Fruit fly (Drosophila melanogaster) whole organism, pupa: ENCODE measurements around the gene CG9922.

Experiments used
- CG12605 ChIP-seq: fragments of 200-800 bp; sonication (Bioruptor generic); IDR thresholded peaks from 2 replicates; pipeline ENCODE4 v1.3.6; 2022; ENCODE audit warnings: missing biosample characterization, missing genetic modification characterization
- CG13204 ChIP-seq: fragments of 200-800 bp; sonication (Bioruptor generic); optimal IDR thresholded peaks from 2 replicates; lab custom pipeline; 2018; ENCODE audit warnings: missing biosample characterization, mild to moderate bottlenecking, missing genetic modification characterization, moderate library complexity
- CG14655 ChIP-seq: fragments of 200-800 bp; sonication (Bioruptor generic); optimal IDR thresholded peaks from 3 replicates; lab custom pipeline; 2017; ENCODE audit warnings: mild to moderate bottlenecking, missing biosample characterization, missing genetic modification reagents, missing genetic modification characterization
- CG17806 ChIP-seq: fragments of 200-800 bp; sonication (Bioruptor generic); optimal IDR thresholded peaks from 2 replicates; lab custom pipeline; 2018; ENCODE audit warnings: missing biosample characterization, mild to moderate bottlenecking, missing genetic modification characterization, moderate library complexity
- CG34367 ChIP-seq: fragments of 200-800 bp; sonication (Bioruptor generic); optimal IDR thresholded peaks from 2 replicates; lab custom pipeline; 2018; ENCODE audit warnings: missing biosample characterization, mild to moderate bottlenecking, missing genetic modification characterization
- CG9948 ChIP-seq: fragments of 200-800 bp; sonication (Bioruptor generic); optimal IDR thresholded peaks from 2 replicates; lab custom pipeline; 2018; ENCODE audit warnings: missing biosample characterization, mild to moderate bottlenecking, missing genetic modification characterization, moderate library complexity
- D1 ChIP-seq: fragments of 200-800 bp; sonication (Bioruptor generic); optimal IDR thresholded peaks from 2 replicates; lab custom pipeline; 2018; ENCODE audit warnings: missing biosample characterization, mild to moderate bottlenecking, missing genetic modification characterization, moderate library complexity
- EcR ChIP-seq: fragments of 200-800 bp; sonication (Bioruptor generic); optimal IDR thresholded peaks from 3 replicates; lab custom pipeline; 2019; ENCODE audit warnings: missing biosample characterization, missing genetic modification characterization, mild to moderate bottlenecking, moderate library complexity, missing genetic modification reagents
- Ets98B ChIP-seq: fragments of 200-800 bp; sonication (Bioruptor generic); IDR thresholded peaks from 2 replicates; pipeline ENCODE4 v1.3.6; 2022; ENCODE audit warnings: missing biosample characterization, missing genetic modification characterization
- Pif1A ChIP-seq: fragments of 200-800 bp; sonication (Bioruptor generic); optimal IDR thresholded peaks from 3 replicates; lab custom pipeline; 2016; ENCODE audit warnings: missing biosample characterization, missing genetic modification characterization
- Pif1B ChIP-seq: fragments of 200-800 bp; sonication (Bioruptor generic); optimal IDR thresholded peaks from 3 replicates; lab custom pipeline; 2016; ENCODE audit warnings: missing biosample characterization, missing genetic modification characterization
- Snoo ChIP-seq: fragments of 200-800 bp; sonication (Bioruptor generic); optimal IDR thresholded peaks from 3 replicates; lab custom pipeline; 2017; ENCODE audit warnings: missing biosample characterization, mild to moderate bottlenecking, missing genetic modification characterization, inconsistent platforms
- fd96Ca ChIP-seq: fragments of 200-800 bp; sonication (Bioruptor generic); IDR thresholded peaks from 3 replicates; pipeline ENCODE4 v1.3.6; 2022; ENCODE audit warnings: missing biosample characterization, missing genetic modification characterization
- rn ChIP-seq: fragments of 200-800 bp; sonication (Bioruptor generic); IDR thresholded peaks from 2 replicates; pipeline ENCODE4 v1.3.6; 2022; ENCODE audit warnings: missing biosample characterization, missing genetic modification characterization

- no peak for TF ChIP-seq CG9948 (tag; lab: Kevin White, UChicago)
- no peak for TF ChIP-seq CG13204
- TF ChIP-seq Pif1B (GFP tag; lab: Kevin White, UChicago): no peak
- TF ChIP-seq Pif1A (GFP tag; lab: Kevin White, UChicago): no peak
- TF ChIP-seq Ets98B (GFP tag; lab: Robert Waterston, UW): no peak; the same call in 1 of the 2 replicates
- TF ChIP-seq CG34367: no peak
- no peak for TF ChIP-seq CG17806 (tag; lab: Kevin White, UChicago)
- no peak for TF ChIP-seq fd96Ca (GFP tag; lab: Robert Waterston, UW)
- no peak for TF ChIP-seq CG12605 (GFP tag; lab: Robert Waterston, UW)
- TF ChIP-seq Snoo (tag; lab: Kevin White, UChicago): no peak
- no peak for TF ChIP-seq D1 (tag; lab: Kevin White, UChicago)
- no peak for TF ChIP-seq rn (GFP tag; lab: Robert Waterston, UW)
- no peak for TF ChIP-seq CG14655
- no peak for TF ChIP-seq EcR
Measured at dm6 chr3R:13995933-13996332, 40.3 kb downstream of the CG9922 start.
